Fruit fly (Drosophila melanogaster) whole organism, embryonic: Measurements from ENCODE around the gene CG14659.

Experiments
- Blimp-1 ChIP-seq: fragments of 200-800 bp; sonication (Bioruptor generic); optimal IDR thresholded peaks from 3 replicates; lab custom pipeline; 2018; ENCODE audit warnings: missing biosample characterization, missing genetic modification characterization, mild to moderate bottlenecking, moderate library complexity, missing genetic modification reagents
- BtbVII ChIP-seq: fragments of 200-800 bp; sonication (Bioruptor generic); optimal IDR thresholded peaks from 3 replicates; lab custom pipeline; 2017; ENCODE audit warnings: missing biosample characterization, mild to moderate bottlenecking, missing genetic modification characterization
- CG10321 ChIP-seq: fragments of 200-800 bp; sonication (Bioruptor generic); IDR thresholded peaks from 2 replicates; pipeline ENCODE4 v1.3.6; 2022; ENCODE audit warnings: missing biosample characterization, missing genetic modification characterization
- CG15011 ChIP-seq: fragments of 200-800 bp; sonication (Bioruptor generic); optimal IDR thresholded peaks from 3 replicates; lab custom pipeline; 2018; ENCODE audit warnings: missing biosample characterization, mild to moderate bottlenecking, missing genetic modification characterization
- CG15479 ChIP-seq: fragments of 200-800 bp; sonication (Bioruptor generic); optimal IDR thresholded peaks from 3 replicates; lab custom pipeline; 2019; ENCODE audit warnings: missing biosample characterization, mild to moderate bottlenecking, missing genetic modification characterization, moderate library complexity
- CG1603 ChIP-seq: fragments of 200-800 bp; sonication (Bioruptor generic); optimal IDR thresholded peaks from 2 replicates; lab custom pipeline; 2019; ENCODE audit warnings: missing biosample characterization, mild to moderate bottlenecking, missing genetic modification characterization, moderate library complexity
- CG2120 ChIP-seq: fragments of 200-800 bp; sonication (Bioruptor generic); optimal IDR thresholded peaks from 3 replicates; lab custom pipeline; 2016; ENCODE audit warnings: missing biosample characterization, missing genetic modification characterization
- CG2202 ChIP-seq: fragments of 200-800 bp; sonication (Bioruptor generic); optimal IDR thresholded peaks from 2 replicates; lab custom pipeline; 2018; ENCODE audit warnings: missing biosample characterization, mild to moderate bottlenecking, missing genetic modification characterization
- CG31224 ChIP-seq: fragments of 200-800 bp; sonication (Bioruptor generic); IDR thresholded peaks from 2 replicates; pipeline ENCODE4 v1.3.6; 2022; ENCODE audit warnings: missing biosample characterization, missing genetic modification characterization
- CG3838 ChIP-seq: fragments of 200-800 bp; sonication (Bioruptor generic); optimal IDR thresholded peaks from 3 replicates; lab custom pipeline; 2016; ENCODE audit warnings: missing biosample characterization, missing genetic modification characterization
- CG6272 ChIP-seq: fragments of 200-800 bp; sonication (Bioruptor generic); IDR thresholded peaks from 2 replicates; pipeline ENCODE4 v1.3.6; 2022; ENCODE audit warnings: missing biosample characterization, missing genetic modification characterization
- CG7271 ChIP-seq: fragments of 200-800 bp; sonication (Bioruptor generic); optimal IDR thresholded peaks from 2 replicates; lab custom pipeline; 2018; ENCODE audit warnings: missing biosample characterization, mild to moderate bottlenecking, missing genetic modification characterization, moderate library complexity
- CG7786 ChIP-seq: fragments of 200-800 bp; sonication (Bioruptor generic); optimal IDR thresholded peaks from 2 replicates; lab custom pipeline; 2016; ENCODE audit warnings: missing biosample characterization, missing genetic modification characterization
- CG7987 ChIP-seq: fragments of 200-800 bp; sonication (Bioruptor generic); optimal IDR thresholded peaks from 2 replicates; lab custom pipeline; 2018; ENCODE audit warnings: missing biosample characterization, mild to moderate bottlenecking, missing genetic modification characterization, moderate library complexity
- D ChIP-seq, 2 experiments: fragments of 200-800 bp in 1 of 2; fragments of >200 bp in 1 of 2; sonication (Bioruptor generic) in 1 of 2; optimal IDR thresholded peaks; 2 replicates in 1 of 2; 3 replicates in 1 of 2; lab custom pipeline; 2017; ENCODE audit warnings: mild to moderate bottlenecking in 1 of 2, missing biosample characterization in 1 of 2, missing genetic modification characterization in 1 of 2, missing genetic modification reagents in 1 of 2
- Dad ChIP-seq: fragments of 200-800 bp; sonication (Bioruptor generic); optimal IDR thresholded peaks from 3 replicates; lab custom pipeline; 2016; ENCODE audit warnings: missing biosample characterization, missing genetic modification characterization
- Dll ChIP-seq: fragments of 200-800 bp; sonication (Bioruptor generic); IDR thresholded peaks from 4 replicates; pipeline ENCODE4 v1.3.6; 2022; ENCODE audit warnings: missing biosample characterization, missing genetic modification characterization; ENCODE audit not compliant: partially characterized antibody
- Fer3 ChIP-seq: fragments of 200-800 bp; sonication (Bioruptor generic); optimal IDR thresholded peaks from 2 replicates; lab custom pipeline; 2018; ENCODE audit warnings: missing biosample characterization, mild to moderate bottlenecking, missing genetic modification characterization, moderate library complexity
- H2.0 ChIP-seq: fragments of 200-800 bp; sonication (Bioruptor generic); IDR thresholded peaks from 2 replicates; pipeline ENCODE4 v1.3.6; 2022; ENCODE audit warnings: missing biosample characterization, missing genetic modification characterization
- Meics ChIP-seq: fragments of 200-800 bp; sonication (Bioruptor generic); optimal IDR thresholded peaks from 2 replicates; lab custom pipeline; 2017; ENCODE audit warnings: missing biosample characterization, mild to moderate bottlenecking, missing genetic modification characterization
- Nf-YC ChIP-seq: fragments of 200-800 bp; optimal IDR thresholded peaks from 3 replicates; lab custom pipeline; 2019; ENCODE audit warnings: missing biosample characterization, mild to moderate bottlenecking, missing genetic modification characterization, moderate library complexity
- Oli ChIP-seq: fragments of 200-800 bp; sonication (Bioruptor generic); optimal IDR thresholded peaks from 2 replicates; lab custom pipeline; 2018; ENCODE audit warnings: missing biosample characterization, mild to moderate bottlenecking, missing genetic modification characterization, moderate library complexity
- PHDP ChIP-seq: fragments of 200-800 bp; sonication (Bioruptor generic); optimal IDR thresholded peaks from 3 replicates; lab custom pipeline; 2018; ENCODE audit warnings: missing biosample characterization, mild to moderate bottlenecking, missing genetic modification characterization, moderate library complexity
- Tbp ChIP-seq: fragments of >200 bp; optimal IDR thresholded peaks from 2 replicates; lab custom pipeline; 2018; ENCODE audit warnings: missing biosample characterization, missing genetic modification characterization
- ac ChIP-seq: fragments of 200-800 bp; sonication (Bioruptor generic); optimal IDR thresholded peaks from 3 replicates; lab custom pipeline; 2017; ENCODE audit warnings: missing biosample characterization, mild to moderate bottlenecking, missing genetic modification characterization
- cad ChIP-seq: fragments of >200 bp; optimal IDR thresholded peaks from 2 replicates; lab custom pipeline; 2017; ENCODE audit warnings: missing biosample characterization, missing genetic modification characterization
- dati ChIP-seq: fragments of 200-800 bp; sonication (Bioruptor generic); IDR thresholded peaks from 2 replicates; pipeline ENCODE4 v1.3.6; 2022; ENCODE audit warnings: missing biosample characterization, missing genetic modification characterization
- dmrt11E ChIP-seq: fragments of 200-800 bp; sonication (Bioruptor generic); optimal IDR thresholded peaks from 3 replicates; lab custom pipeline; 2018; ENCODE audit warnings: missing biosample characterization, mild to moderate bottlenecking, missing genetic modification characterization, moderate library complexity
- dysf ChIP-seq: fragments of 200-800 bp; sonication (Bioruptor generic); IDR thresholded peaks from 3 replicates; pipeline ENCODE4 v1.3.6; 2022; ENCODE audit warnings: missing biosample characterization, missing genetic modification characterization
- exex ChIP-seq: fragments of 200-800 bp; sonication (Bioruptor generic); optimal IDR thresholded peaks from 4 replicates; lab custom pipeline; 2018; ENCODE audit warnings: missing biosample characterization, mild to moderate bottlenecking, missing genetic modification characterization, moderate library complexity
- gce ChIP-seq: fragments of 200-800 bp; sonication (Bioruptor generic); IDR thresholded peaks from 3 replicates; pipeline ENCODE4 v1.3.6; 2022; ENCODE audit warnings: missing biosample characterization, missing genetic modification characterization
- grau ChIP-seq: fragments of 200-800 bp; optimal IDR thresholded peaks from 3 replicates; lab custom pipeline; 2019; ENCODE audit warnings: missing biosample characterization, mild to moderate bottlenecking, missing genetic modification characterization, moderate library complexity
- hkb ChIP-seq, 2 experiments: fragments of 200-800 bp in 1 of 2; fragments of >200 bp in 1 of 2; sonication (Bioruptor generic) in 1 of 2; IDR thresholded peaks in 1 of 2; optimal IDR thresholded peaks in 1 of 2; 2 replicates each; pipeline versions ENCODE4 v1.3.6 to Lab custom; 2017 to 2022; ENCODE audit warnings: missing biosample characterization in 1 of 2, missing genetic modification characterization in 1 of 2
- lola ChIP-seq, 3 experiments: fragments of >200 bp in 2 of 3; fragments of 200-800 bp in 1 of 3; sonication (Bioruptor generic) in 1 of 3; optimal IDR thresholded peaks; 2 replicates each; lab custom pipeline; 2017 to 2019; ENCODE audit warnings: missing biosample characterization in 3 of 3, missing genetic modification characterization in 3 of 3, mild to moderate bottlenecking in 1 of 3, moderate library complexity in 1 of 3
- nerfin-1 ChIP-seq: fragments of 200-800 bp; sonication (Bioruptor generic); optimal IDR thresholded peaks from 3 replicates; lab custom pipeline; 2019; ENCODE audit warnings: missing biosample characterization, mild to moderate bottlenecking, missing genetic modification characterization, moderate library complexity
- pfk ChIP-seq: fragments of 200-800 bp; sonication (Bioruptor generic); optimal IDR thresholded peaks from 2 replicates; lab custom pipeline; 2018; ENCODE audit warnings: missing biosample characterization, mild to moderate bottlenecking, missing genetic modification characterization, moderate library complexity
- pho ChIP-seq: fragments of 200-800 bp; sonication (Bioruptor generic); optimal IDR thresholded peaks from 2 replicates; lab custom pipeline; 2016; ENCODE audit warnings: missing biosample characterization, missing genetic modification characterization
- pros ChIP-seq: fragments of 200-800 bp; sonication (Bioruptor generic); optimal IDR thresholded peaks from 3 replicates; lab custom pipeline; 2019; ENCODE audit warnings: missing biosample characterization, mild to moderate bottlenecking, missing genetic modification characterization, moderate library complexity
- shn ChIP-seq: fragments of 200-800 bp; sonication (Bioruptor generic); optimal IDR thresholded peaks from 3 replicates; lab custom pipeline; 2016; ENCODE audit warnings: missing biosample characterization, missing genetic modification characterization
- tio ChIP-seq: fragments of 200-800 bp; sonication (Bioruptor generic); optimal IDR thresholded peaks from 2 replicates; lab custom pipeline; 2017; ENCODE audit warnings: missing biosample characterization, missing genetic modification characterization, inconsistent platforms
- tll ChIP-seq, 2 experiments: fragments of 200-800 bp in 1 of 2; fragments of >200 bp in 1 of 2; sonication (Bioruptor generic) in 1 of 2; optimal IDR thresholded peaks; 2 replicates each; lab custom pipeline; 2017 to 2019; ENCODE audit warnings: missing biosample characterization in 2 of 2, missing genetic modification characterization in 2 of 2, mild to moderate bottlenecking in 1 of 2, moderate library complexity in 1 of 2
- trem ChIP-seq: fragments of 200-800 bp; optimal IDR thresholded peaks from 3 replicates; lab custom pipeline; 2019; ENCODE audit warnings: missing biosample characterization, mild to moderate bottlenecking, missing genetic modification characterization, moderate library complexity
- twi ChIP-seq: fragments of 200-800 bp; optimal IDR thresholded peaks from 2 replicates; lab custom pipeline; 2019; ENCODE audit warnings: missing biosample characterization, mild to moderate bottlenecking, missing genetic modification characterization, moderate library complexity
- zen ChIP-seq: fragments of 200-800 bp; sonication (Bioruptor generic); optimal IDR thresholded peaks from 3 replicates; lab custom pipeline; 2018; ENCODE audit warnings: missing biosample characterization, mild to moderate bottlenecking, missing genetic modification characterization, moderate library complexity

Gene CG14659

dm6 chr3R:4852373-4852860, 21.3 kb upstream of the CG14659 start, which contains the start of gene opa (continued):
- TF ChIP-seq Tbp (GFP tag; lab: Kevin White, UChicago) (no peak), Meics (GFP tag; lab: Kevin White, UChicago) (no peak), CG10321 (GFP tag; lab: Robert Waterston, UW) (peak; percentile 99), dati (no peak), pho (no peak), CG3838 (GFP tag; lab: Kevin White, UChicago) (no peak)

dm6 chr3R:4849035-4849656, 18.0 kb upstream of the CG14659 start:
- TF ChIP-seq H2.0 (no peak), twi (tag; lab: Kevin White, UChicago) (no peak), cad (GFP tag; lab: Kevin White, UChicago) (peak; percentile 98), CG7271 (tag; lab: Kevin White, UChicago) (peak; percentile 73), CG7987 (GFP tag; lab: Kevin White, UChicago) (no peak), Nf-YC (no peak), tll (GFP tag; optimal IDR thresholded peaks at IDR 0.05; lab: Kevin White, UChicago) (peak in 1 of 2 experiments; percentile 100), BtbVII (GFP tag; lab: Kevin White, UChicago) (no peak), CG15479 (GFP tag; lab: Kevin White, UChicago) (peak; percentile 42), pfk (GFP tag; lab: Kevin White, UChicago) (no peak), Blimp-1 (GFP tag; lab: Kevin White, UChicago) (no peak), CG31224 (GFP tag; lab: Robert Waterston, UW) (no peak), zen (tag; lab: Kevin White, UChicago) (peak; percentile 77), D (optimal IDR thresholded peaks at IDR 0.05; lab: Kevin White, UChicago) (peak; percentile 64), D (GFP tag; optimal IDR thresholded peaks at IDR 0.05; lab: Kevin White, UChicago) (no peak), Dll (GFP tag; lab: Robert Waterston, UW) (no peak), shn (no peak), pros (no peak), Fer3 (tag; lab: Kevin White, UChicago) (no peak), tio (GFP tag; lab: Kevin White, UChicago) (no peak)

- TF ChIP-seq cad (GFP tag; lab: Kevin White, UChicago): peak; percentile 70
- TF ChIP-seq zen (tag; lab: Kevin White, UChicago): peak; percentile 92
- no peak for TF ChIP-seq hkb (optimal IDR thresholded peaks at IDR 0.05; lab: Kevin White, UChicago)
- no peak for TF ChIP-seq hkb (GFP tag; IDR thresholded peaks at IDR 0.05; lab: Robert Waterston, UW)
- TF ChIP-seq ac (GFP tag; lab: Kevin White, UChicago): peak; percentile 13
- TF ChIP-seq CG2120 (GFP tag; lab: Kevin White, UChicago): no peak
These were observed 16.3 kb upstream of the CG14659 start for dm6 chr3R:4847388-4847787.

- TF ChIP-seq gce (GFP tag; lab: Robert Waterston, UW): 0 out of 3 replicates have a peak, but pooled peaks have one; percentile 5
- peak; percentile 52 for TF ChIP-seq Oli (tag; lab: Kevin White, UChicago)
- TF ChIP-seq exex (tag; lab: Kevin White, UChicago): no peak
- peak in 1 of 3 experiments; percentile 81 for TF ChIP-seq lola (GFP tag; optimal IDR thresholded peaks at IDR 0.05; lab: Kevin White, UChicago)
- TF ChIP-seq trem (tag; lab: Kevin White, UChicago): peak; percentile 46
- peak; percentile 1 for TF ChIP-seq nerfin-1 (tag; lab: Kevin White, UChicago)
- peak; percentile 84 for TF ChIP-seq dmrt11E (tag; lab: Kevin White, UChicago)
- TF ChIP-seq dysf (GFP tag; lab: Robert Waterston, UW): peak; percentile 36; the same call in 1 of the 3 replicates
- 0 out of 2 replicates have a peak, but pooled peaks have one; percentile 26 for TF ChIP-seq CG6272
- no peak for TF ChIP-seq grau (tag; lab: Kevin White, UChicago)
- peak; percentile 58 for TF ChIP-seq CG2202 (tag; lab: Kevin White, UChicago)
- TF ChIP-seq Dad (GFP tag; lab: Kevin White, UChicago): peak; percentile 4
- TF ChIP-seq CG1603 (tag; lab: Kevin White, UChicago): peak; percentile 84
- TF ChIP-seq CG15011 (GFP tag; lab: Kevin White, UChicago): no peak
- no peak for TF ChIP-seq PHDP (tag; lab: Kevin White, UChicago)
- peak; percentile 10 for TF ChIP-seq CG7786 (GFP tag; lab: Kevin White, UChicago)
These were observed 15.7 kb upstream of the CG14659 start for dm6 chr3R:4846787-4847186.
